Worm (Caenorhabditis elegans) whole organism, young adult: Measurements from ENCODE around the gene F14D7.18.

Source experiments
- F49E8.2 ChIP-seq: sonication (generic microtip); optimal IDR thresholded peaks from 3 replicates; lab custom pipeline; 2017; ENCODE audit warnings: missing genetic modification characterization, mild to moderate bottlenecking, missing compliant biosample characterization, antibody characterized with exemption, moderate library complexity; ENCODE audit not compliant: insufficient read depth
- K12H6.12 ChIP-seq: fragments of 200-800 bp; sonication (Bioruptor generic); optimal IDR thresholded peaks from 2 replicates; lab custom pipeline; 2018; ENCODE audit warnings: mild to moderate bottlenecking, missing genetic modification characterization, missing compliant biosample characterization
- Y95B8A.8 ChIP-seq: fragments of 200-800 bp; sonication (Bioruptor generic); IDR thresholded peaks from 2 replicates; pipeline ENCODE4 v1.3.6; 2022; ENCODE audit warnings: missing genetic modification reagents, missing genetic modification characterization, missing compliant biosample characterization
- attf-5 ChIP-seq: fragments of 200-800 bp; sonication (Bioruptor generic); optimal IDR thresholded peaks from 2 replicates; lab custom pipeline; 2018; ENCODE audit warnings: mild to moderate bottlenecking, missing genetic modification characterization, missing compliant biosample characterization
- ceh-91 ChIP-seq: fragments of 200-800 bp; sonication (Bioruptor generic); IDR thresholded peaks from 2 replicates; pipeline ENCODE4 v1.3.6; 2022; ENCODE audit warnings: missing genetic modification reagents, missing genetic modification characterization, missing compliant biosample characterization
- egl-44 ChIP-seq: fragments of 200-800 bp; sonication (Bioruptor generic); IDR thresholded peaks from 2 replicates; pipeline ENCODE4 v1.3.6; 2022; ENCODE audit warnings: missing genetic modification reagents, missing genetic modification characterization, missing compliant biosample characterization
- him-1 ChIP-seq: sonication (generic microtip); optimal IDR thresholded peaks from 2 replicates; lab custom pipeline; 2016; ENCODE audit warnings: missing genotype, missing genetic modification reagents, missing genetic modification characterization, missing compliant biosample characterization
- hlh-26 ChIP-seq: fragments of 200-800 bp; sonication (Bioruptor generic); conservative IDR thresholded peaks from 2 replicates; pipeline ENCODE4 v1.3.6; 2022; ENCODE audit warnings: missing genetic modification reagents, missing genetic modification characterization, missing compliant biosample characterization
- lag-1 ChIP-seq: fragments of 200-800 bp; sonication (Bioruptor generic); IDR thresholded peaks from 2 replicates; pipeline ENCODE4 v1.3.6; 2022; ENCODE audit warnings: missing genetic modification reagents, missing genetic modification characterization, missing compliant biosample characterization
- let-526 ChIP-seq: fragments of 200-800 bp; sonication (Bioruptor generic); IDR thresholded peaks from 2 replicates; pipeline ENCODE4 v1.3.6; 2022; ENCODE audit warnings: missing genetic modification reagents, missing genetic modification characterization, missing compliant biosample characterization
- let-607 ChIP-seq, 2 experiments: fragments of 200-800 bp in 1 of 2; sonication (Bioruptor generic) in 1 of 2; sonication (generic microtip) in 1 of 2; optimal IDR thresholded peaks; 2 replicates each; lab custom pipeline; 2016 to 2018; ENCODE audit warnings: mild to moderate bottlenecking in 2 of 2, missing compliant biosample characterization in 2 of 2, missing genetic modification characterization in 2 of 2, moderate library complexity in 2 of 2, missing genotype in 1 of 2
- rcor-1 ChIP-seq: fragments of 200-800 bp; sonication (Bioruptor generic); IDR thresholded peaks from 2 replicates; pipeline ENCODE4 v1.3.6; 2022; ENCODE audit warnings: missing genetic modification reagents, missing genetic modification characterization, missing compliant biosample characterization
- sptf-2 ChIP-seq: fragments of 200-800 bp; sonication (Bioruptor generic); optimal IDR thresholded peaks from 2 replicates; lab custom pipeline; 2018; ENCODE audit warnings: mild to moderate bottlenecking, missing genetic modification characterization, missing compliant biosample characterization

ce11 chrV:14248654-14249053 lies 41.9 kb downstream of the F14D7.18 start, which contains the start of gene K02E11.6:
- TF ChIP-seq egl-44 (GFP tag; lab: Robert Waterston, UW) (no peak), sptf-2 (GFP tag; lab: Kevin White, UChicago) (no peak), K12H6.12 (tag; lab: Kevin White, UChicago) (no peak), F49E8.2 (no peak), him-1 (no peak), hlh-26 (no peak), attf-5 (no peak), let-607 (tag; optimal IDR thresholded peaks at IDR 0.05; lab: Kevin White, UChicago) (no peak), rcor-1 (GFP tag; lab: Robert Waterston, UW) (no peak), ceh-91 (GFP tag; lab: Robert Waterston, UW) (no peak), lag-1 (GFP tag; lab: Robert Waterston, UW) (no peak), Y95B8A.8 (no peak), let-526 (no peak)
